Fruit fly (Drosophila melanogaster): Measurements from ENCODE around the gene CG33234.

Gene CG33234

DNA sequence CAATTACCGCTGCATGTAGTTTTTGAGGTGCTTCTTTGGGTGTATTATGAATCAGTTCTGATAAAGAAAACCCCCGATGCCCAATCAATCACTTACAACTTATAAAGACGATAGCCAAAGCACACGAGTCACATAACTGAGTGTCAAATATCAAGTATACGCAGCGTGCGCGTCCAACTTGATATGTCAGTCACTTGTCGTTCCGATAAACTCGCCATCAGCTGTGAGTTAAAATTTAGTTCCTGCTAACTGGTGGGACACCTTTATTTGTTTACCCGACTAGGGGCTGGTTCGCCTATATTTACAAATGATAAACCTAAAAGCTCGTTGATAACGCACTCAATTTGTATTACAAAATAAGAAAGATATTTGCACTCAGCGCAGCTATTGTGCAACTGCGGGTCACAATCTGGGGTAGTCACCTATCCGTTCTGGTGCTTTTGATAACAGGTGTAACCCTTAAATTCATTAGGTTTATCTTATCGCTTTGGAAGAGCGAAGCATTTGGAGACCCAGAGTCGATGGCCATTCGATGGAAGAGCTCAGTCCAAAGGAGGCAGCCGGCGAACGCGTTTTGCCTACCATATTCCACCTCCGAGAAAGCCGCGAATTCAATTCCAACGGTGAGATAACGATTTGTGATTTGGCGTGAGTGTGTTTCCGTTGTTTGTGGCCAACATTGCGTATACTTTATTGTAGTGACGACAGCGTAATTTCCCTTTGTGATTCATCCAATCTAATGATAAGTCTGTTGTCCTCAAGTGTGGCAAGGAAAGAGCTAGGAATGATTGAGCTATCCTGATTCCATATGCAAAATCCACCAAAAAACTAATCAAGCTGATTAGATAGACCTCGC lies 13.7 kb upstream of the CG33234 start, which contains the start of gene CG1246 (continued):
- TF ChIP-seq CG7786 (GFP tag; optimal IDR thresholded peaks at IDR 0.05) = no peak
- no peak for TF ChIP-seq Opbp (GFP tag; IDR thresholded peaks at IDR 0.05; ENCODE audit: partially characterized antibody)
- no peak for TF ChIP-seq CG18262 (tag; optimal IDR thresholded peaks at IDR 0.05)
- no peak for TF ChIP-seq Ravus (GFP tag; IDR thresholded peaks at IDR 0.05)
- TF ChIP-seq nom (GFP tag; optimal IDR thresholded peaks at IDR 0.05) = no peak
- no peak for TF ChIP-seq CG14710 (tag; optimal IDR thresholded peaks at IDR 0.05)
- TF ChIP-seq CG3847 (GFP tag; IDR thresholded peaks at IDR 0.05) = no peak
- TF ChIP-seq CG18476 (GFP tag; optimal IDR thresholded peaks at IDR 0.05) = no peak
- no peak for TF ChIP-seq CG6791 (GFP tag; IDR thresholded peaks at IDR 0.05; ENCODE audit: partially characterized antibody)
- TF ChIP-seq scrt (GFP tag; optimal IDR thresholded peaks at IDR 0.05) = no peak
- no peak for TF ChIP-seq ham (GFP tag; IDR thresholded peaks at IDR 0.05)
- TF ChIP-seq nmo (GFP tag; optimal IDR thresholded peaks at IDR 0.05) = no peak
- no peak for TF ChIP-seq tgo (GFP tag; IDR thresholded peaks at IDR 0.05)
- peak; percentile 60 for TF ChIP-seq lab (GFP tag; optimal IDR thresholded peaks at IDR 0.05)
- TF ChIP-seq tx (GFP tag; optimal IDR thresholded peaks at IDR 0.05) = no peak
- no peak for TF ChIP-seq CG17328 (GFP tag; IDR thresholded peaks at IDR 0.05)
- TF ChIP-seq lbe (GFP tag; optimal IDR thresholded peaks at IDR 0.05) = no peak
- TF ChIP-seq insv (GFP tag; optimal IDR thresholded peaks at IDR 0.05) = no peak
- TF ChIP-seq Ets97D (GFP tag; optimal IDR thresholded peaks at IDR 0.05) = no peak
- TF ChIP-seq B-H1 (GFP tag; IDR thresholded peaks at IDR 0.05) = no peak
- TF ChIP-seq CG4328 (GFP tag; optimal IDR thresholded peaks at IDR 0.05) = peak; percentile 40
- TF ChIP-seq Pdp1 (GFP tag; optimal IDR thresholded peaks at IDR 0.05) = peak in 1 of 2 experiments; percentile 96
- TF ChIP-seq unpg (GFP tag; optimal IDR thresholded peaks at IDR 0.05) = no peak
- no peak for TF ChIP-seq tin (GFP tag; optimal IDR thresholded peaks at IDR 0.05)
- no peak for TF ChIP-seq CG18764 (GFP tag; optimal IDR thresholded peaks at IDR 0.05)
- no peak for TF ChIP-seq trem (tag; optimal IDR thresholded peaks at IDR 0.05)
- no peak for TF ChIP-seq Dll (GFP tag; IDR thresholded peaks at IDR 0.05; ENCODE audit: partially characterized antibody)
- no peak for TF ChIP-seq stwl (tag; optimal IDR thresholded peaks at IDR 0.05)
- TF ChIP-seq C15 (GFP tag; IDR thresholded peaks at IDR 0.05) = no peak
- no peak for TF ChIP-seq CG4360 (GFP tag; IDR thresholded peaks at IDR 0.05)
- no peak for TF ChIP-seq CG17568 (GFP tag; optimal IDR thresholded peaks at IDR 0.05)
- TF ChIP-seq CG7372 (GFP tag; IDR thresholded peaks at IDR 0.05) = 0 out of 2 replicates have a peak, but pooled peaks have one; percentile 30
- TF ChIP-seq caup (GFP tag; optimal IDR thresholded peaks at IDR 0.05; ENCODE audit: severe bottlenecking) = peak; percentile 29
- no peak for TF ChIP-seq CG2202 (tag; optimal IDR thresholded peaks at IDR 0.05)
- TF ChIP-seq gce (GFP tag; IDR thresholded peaks at IDR 0.05) = no peak
- TF ChIP-seq tup (GFP tag; optimal IDR thresholded peaks at IDR 0.05) = no peak
- TF ChIP-seq al (GFP tag; IDR thresholded peaks at IDR 0.05) = no peak
- TF ChIP-seq gem (tag; optimal IDR thresholded peaks at IDR 0.05) = no peak
- peak in 1 of 2 experiments; percentile 9 for TF ChIP-seq Eip74EF (GFP tag; optimal IDR thresholded peaks at IDR 0.05)
- peak; percentile 18 for TF ChIP-seq CG18011 (GFP tag; optimal IDR thresholded peaks at IDR 0.05)
- peak; percentile 13 for TF ChIP-seq cwo (GFP tag; optimal IDR thresholded peaks at IDR 0.05)
- no peak for TF ChIP-seq MESR4 (GFP tag; optimal IDR thresholded peaks at IDR 0.05)
- no peak for TF ChIP-seq CG13775 (GFP tag; optimal IDR thresholded peaks at IDR 0.05)
- no peak for TF ChIP-seq sc (optimal IDR thresholded peaks at IDR 0.05)
- TF ChIP-seq sc (GFP tag; optimal IDR thresholded peaks at IDR 0.05) = no peak
- no peak for TF ChIP-seq sens-2 (GFP tag; IDR thresholded peaks at IDR 0.05)
- no peak for TF ChIP-seq Jarid2 (GFP tag; optimal IDR thresholded peaks at IDR 0.05)
- TF ChIP-seq chn (GFP tag; optimal IDR thresholded peaks at IDR 0.05) = no peak

Data from whole organism, embryonic.